Worm (Caenorhabditis elegans) whole organism, L4 larva: ENCODE results near the gene srx-125.

Experiments used
- R02D3.7 ChIP-seq: fragments of 150-350 bp; sonication (generic microtip); optimal IDR thresholded peaks from 3 replicates; lab custom pipeline; 2014; ENCODE audit warnings: missing biosample characterization, missing genetic modification characterization
- Y75B8A.6 ChIP-seq: fragments of 200-800 bp; sonication (Bioruptor generic); IDR thresholded peaks from 2 replicates; pipeline ENCODE4 v1.3.6; 2022; ENCODE audit warnings: missing genetic modification reagents, missing genetic modification characterization, missing compliant biosample characterization
- ZK337.2 ChIP-seq: fragments of 200-800 bp; sonication (Bioruptor generic); IDR thresholded peaks from 2 replicates; pipeline ENCODE4 v1.3.6; 2022; ENCODE audit warnings: missing genetic modification reagents, missing genetic modification characterization, missing compliant biosample characterization
- ZK546.5 ChIP-seq, 2 experiments: sonication (generic microtip); optimal IDR thresholded peaks; 2 replicates each; lab custom pipeline; 2017; ENCODE audit warnings: missing biosample characterization in 2 of 2, missing genetic modification characterization in 2 of 2
- aly-2 ChIP-seq: sonication (generic microtip); optimal IDR thresholded peaks from 2 replicates; lab custom pipeline; 2018; ENCODE audit warnings: missing biosample characterization, missing genetic modification characterization
- attf-4 ChIP-seq: sonication (generic microtip); optimal IDR thresholded peaks from 3 replicates; lab custom pipeline; 2017; ENCODE audit warnings: missing biosample characterization, missing genetic modification characterization
- ceh-20 ChIP-seq: fragments of 200-800 bp; sonication (Bioruptor generic); IDR thresholded peaks from 2 replicates; pipeline ENCODE4 v1.3.6; 2022; ENCODE audit warnings: missing genetic modification reagents, missing genetic modification characterization, missing compliant biosample characterization
- ceh-28 ChIP-seq: fragments of 150-350 bp; optimal IDR thresholded peaks from 2 replicates; lab custom pipeline; 2014; ENCODE audit warnings: missing biosample characterization, missing genetic modification reagents, missing genetic modification characterization
- ceh-82 ChIP-seq: sonication (generic microtip); optimal IDR thresholded peaks from 2 replicates; lab custom pipeline; 2017; ENCODE audit warnings: missing biosample characterization, missing genetic modification characterization
- daf-12 ChIP-seq: fragments of 150-350 bp; optimal IDR thresholded peaks from 2 replicates; lab custom pipeline; 2014; ENCODE audit warnings: missing biosample characterization, missing genetic modification reagents, missing genetic modification characterization
- daf-16 ChIP-seq, 3 experiments: sonication (generic microtip); optimal IDR thresholded peaks; 2 replicates each; lab custom pipeline; 2016 to 2017; ENCODE audit warnings: missing genetic modification characterization in 3 of 3, missing genetic modification reagents in 3 of 3, mild to moderate bottlenecking in 2 of 3, missing compliant biosample characterization in 2 of 3, missing biosample characterization in 1 of 3, moderate library complexity in 1 of 3
- duxl-1 ChIP-seq: sonication (generic microtip); optimal IDR thresholded peaks from 2 replicates; lab custom pipeline; 2016; ENCODE audit warnings: mild to moderate bottlenecking, missing genetic modification characterization, moderate library complexity, missing compliant biosample characterization; ENCODE audit not compliant: poor library complexity
- egl-27 ChIP-seq: sonication (generic microtip); optimal IDR thresholded peaks from 3 replicates; lab custom pipeline; 2017; ENCODE audit warnings: missing biosample characterization, missing genetic modification reagents, missing genetic modification characterization
- egl-43 ChIP-seq: fragments of 200-800 bp; sonication (Bioruptor generic); IDR thresholded peaks from 2 replicates; pipeline ENCODE4 v1.3.6; 2022; ENCODE audit warnings: missing genetic modification reagents, missing genetic modification characterization, missing compliant biosample characterization
- fkh-10 ChIP-seq: fragments of 150-350 bp; optimal IDR thresholded peaks from 2 replicates; lab custom pipeline; 2014; ENCODE audit warnings: missing biosample characterization, missing genetic modification reagents, missing genetic modification characterization
- hif-1 ChIP-seq, 2 experiments: sonication (generic microtip); optimal IDR thresholded peaks; 2 replicates each; lab custom pipeline; 2016 to 2017; ENCODE audit warnings: missing compliant biosample characterization in 2 of 2, missing genetic modification characterization in 2 of 2, missing genetic modification reagents in 2 of 2, missing genotype in 2 of 2, mild to moderate bottlenecking in 1 of 2
- hmg-1.1 ChIP-seq: fragments of 200-800 bp; sonication (Bioruptor generic); IDR thresholded peaks from 2 replicates; pipeline ENCODE4 v1.3.6; 2022; ENCODE audit warnings: missing genetic modification reagents, missing genetic modification characterization, missing compliant biosample characterization
- lir-3 ChIP-seq: sonication (generic microtip); optimal IDR thresholded peaks from 2 replicates; lab custom pipeline; 2016; ENCODE audit warnings: mild to moderate bottlenecking, missing genetic modification characterization, missing compliant biosample characterization
- lsy-2 ChIP-seq, 2 experiments: fragments of 150-350 bp in 1 of 2; sonication (generic microtip) in 1 of 2; optimal IDR thresholded peaks; 2 replicates each; lab custom pipeline; 2014 to 2017; ENCODE audit warnings: missing biosample characterization in 2 of 2, missing genetic modification characterization in 2 of 2
- mes-2 ChIP-seq: sonication (generic microtip); optimal IDR thresholded peaks from 2 replicates; lab custom pipeline; 2016; ENCODE audit warnings: missing genotype, mild to moderate bottlenecking, missing genetic modification characterization, missing compliant biosample characterization; ENCODE audit not compliant: poor library complexity, severe bottlenecking
- mxl-3 ChIP-seq: fragments of 200-800 bp; sonication (Bioruptor generic); optimal IDR thresholded peaks from 2 replicates; lab custom pipeline; 2018; ENCODE audit warnings: mild to moderate bottlenecking, missing genetic modification characterization, missing compliant biosample characterization
- nhr-102 ChIP-seq: sonication (generic microtip); optimal IDR thresholded peaks from 2 replicates; lab custom pipeline; 2016; ENCODE audit warnings: mild to moderate bottlenecking, missing genetic modification characterization, moderate library complexity, missing compliant biosample characterization
- nhr-11 ChIP-seq: fragments of 150-350 bp; optimal IDR thresholded peaks from 2 replicates; lab custom pipeline; 2014; ENCODE audit warnings: missing biosample characterization, missing genetic modification characterization
- nhr-6 ChIP-seq: fragments of 150-350 bp; optimal IDR thresholded peaks from 2 replicates; lab custom pipeline; 2014; ENCODE audit warnings: missing biosample characterization, missing genetic modification characterization
- nhr-77 ChIP-seq: fragments of 150-350 bp; optimal IDR thresholded peaks from 2 replicates; lab custom pipeline; 2014; ENCODE audit warnings: missing biosample characterization, missing genetic modification characterization
- php-3 ChIP-seq: fragments of 200-800 bp; sonication (Bioruptor generic); IDR thresholded peaks from 2 replicates; pipeline ENCODE4 v1.3.6; 2022; ENCODE audit warnings: missing genetic modification reagents, missing genetic modification characterization, missing compliant biosample characterization
- skn-1 ChIP-seq: fragments of 150-350 bp; optimal IDR thresholded peaks from 2 replicates; lab custom pipeline; 2014; ENCODE audit warnings: missing biosample characterization, missing genetic modification characterization
- unc-62 ChIP-seq, 3 experiments: fragments of 150-350 bp in 1 of 3; sonication (generic microtip); optimal IDR thresholded peaks in 2 of 3; peaks in 1 of 3; 1 replicate in 1 of 3; 2 replicates in 2 of 3; lab custom pipeline; 2014 to 2017; ENCODE audit warnings: missing biosample characterization in 3 of 3, missing genetic modification characterization in 3 of 3, missing genetic modification reagents in 3 of 3, missing genotype in 1 of 3

The srx-125 gene

ce11 chrV:13342235-13342634 is 24.9 kb upstream of the srx-125 start:
- peak in 1 of 2 experiments; percentile 94 for TF ChIP-seq unc-62 (GFP tag; optimal IDR thresholded peaks at IDR 0.05 in 1 of 2; lab: Kevin White, UChicago)
- no peak for TF ChIP-seq unc-62 (tag; optimal IDR thresholded peaks at IDR 0.05; lab: Kevin White, UChicago)
- no peak for TF ChIP-seq nhr-11 (tag; lab: Kevin White, UChicago)

ce11 chrV:13345867-13346328 is 21.2 kb upstream of the srx-125 start, which contains the start of gene twk-43:
Gene twk-43, plus strand, starts transcription at chrV:13346278.
- TF ChIP-seq nhr-11 (tag; lab: Kevin White, UChicago) (peak; percentile 26), mes-2 (tag; lab: Kevin White, UChicago) (no peak), egl-43 (no peak), daf-16 (GFP tag; optimal IDR thresholded peaks at IDR 0.05; lab: Kevin White, UChicago) (peak in 1 of 2 experiments; percentile 44), daf-16 (tag; optimal IDR thresholded peaks at IDR 0.05; lab: Kevin White, UChicago) (no peak), hmg-1.1 (GFP tag; lab: Robert Waterston, UW) (no peak), ceh-28 (tag; lab: Kevin White, UChicago) (no peak), unc-62 (GFP tag; optimal IDR thresholded peaks at IDR 0.05 in 1 of 2; lab: Kevin White, UChicago) (peak in 1 of 2 experiments; percentile 78), unc-62 (tag; optimal IDR thresholded peaks at IDR 0.05; lab: Kevin White, UChicago) (no peak), ceh-82 (no peak), php-3 (0 out of 2 replicates have a peak, but pooled peaks have one; percentile 37)

ce11 chrV:13350302-13350701 is 16.8 kb upstream of the srx-125 start:
- no peak for TF ChIP-seq ZK337.2 (GFP tag; lab: Robert Waterston, UW)
- TF ChIP-seq fkh-10: peak; percentile 11
- no peak for TF ChIP-seq daf-16 (GFP tag; optimal IDR thresholded peaks at IDR 0.05; lab: Kevin White, UChicago)
- no peak for TF ChIP-seq daf-16 (tag; optimal IDR thresholded peaks at IDR 0.05; lab: Kevin White, UChicago)
- no peak for TF ChIP-seq Y75B8A.6

- TF ChIP-seq lsy-2 (tag; optimal IDR thresholded peaks at IDR 0.05; lab: Kevin White, UChicago) (peak in 1 of 2 experiments; percentile 30), lir-3 (tag; lab: Kevin White, UChicago) (no peak), ceh-20 (GFP tag; lab: Robert Waterston, UW) (peak; percentile 71), daf-12 (tag; lab: Kevin White, UChicago) (no peak), unc-62 (GFP tag; optimal IDR thresholded peaks at IDR 0.05 in 1 of 2; lab: Kevin White, UChicago) (peak in 1 of 2 experiments; percentile 99), unc-62 (tag; optimal IDR thresholded peaks at IDR 0.05; lab: Kevin White, UChicago) (no peak), egl-27 (tag; lab: Kevin White, UChicago) (no peak), mxl-3 (GFP tag; lab: Kevin White, UChicago) (no peak), nhr-77 (no peak)
These were observed 15.4 kb upstream of the srx-125 start for ce11 chrV:13351773-13352172.

ce11 chrV:13352415-13352814 is 14.7 kb upstream of the srx-125 start:
- TF ChIP-seq duxl-1 (tag; lab: Kevin White, UChicago) (no peak), ZK546.5 (tag; optimal IDR thresholded peaks at IDR 0.05; lab: Kevin White, UChicago) (no peak), skn-1 (tag; lab: Kevin White, UChicago) (no peak), attf-4 (tag; lab: Kevin White, UChicago) (no peak), unc-62 (GFP tag; optimal IDR thresholded peaks at IDR 0.05 in 1 of 2; lab: Kevin White, UChicago) (peak in 1 of 2 experiments; percentile 67), unc-62 (tag; optimal IDR thresholded peaks at IDR 0.05; lab: Kevin White, UChicago) (no peak), lsy-2 (tag; optimal IDR thresholded peaks at IDR 0.05; lab: Kevin White, UChicago) (peak in 1 of 2 experiments; percentile 19), hif-1 (tag; optimal IDR thresholded peaks at IDR 0.05; lab: Kevin White, UChicago) (no peak), nhr-102 (tag; lab: Kevin White, UChicago) (no peak), nhr-6 (tag; lab: Kevin White, UChicago) (no peak)

ce11 chrV:13356210-13356609 is 10.9 kb upstream of the srx-125 start:
- TF ChIP-seq R02D3.7 (no peak), aly-2 (tag; lab: Kevin White, UChicago) (no peak), unc-62 (GFP tag; optimal IDR thresholded peaks at IDR 0.05 in 1 of 2; lab: Kevin White, UChicago) (peak in 1 of 2 experiments; percentile 82), unc-62 (tag; optimal IDR thresholded peaks at IDR 0.05; lab: Kevin White, UChicago) (no peak)
